Worm (Caenorhabditis elegans) whole organism, L4/young adult: ENCODE data around the gene ugt-30.

Experiments used
- W03F9.2 ChIP-seq: fragments of 150-350 bp; optimal IDR thresholded peaks from 2 replicates; lab custom pipeline; 2014; ENCODE audit warnings: missing biosample characterization, missing genetic modification characterization
- dao-5 ChIP-seq: sonication (generic microtip); optimal IDR thresholded peaks from 2 replicates; lab custom pipeline; 2016; ENCODE audit warnings: missing genotype, missing genetic modification characterization, moderate library complexity, missing compliant biosample characterization
- him-1 ChIP-seq: sonication (generic microtip); optimal IDR thresholded peaks from 2 replicates; lab custom pipeline; 2016; ENCODE audit warnings: missing genotype, missing genetic modification reagents, missing genetic modification characterization, missing compliant biosample characterization

DNA sequence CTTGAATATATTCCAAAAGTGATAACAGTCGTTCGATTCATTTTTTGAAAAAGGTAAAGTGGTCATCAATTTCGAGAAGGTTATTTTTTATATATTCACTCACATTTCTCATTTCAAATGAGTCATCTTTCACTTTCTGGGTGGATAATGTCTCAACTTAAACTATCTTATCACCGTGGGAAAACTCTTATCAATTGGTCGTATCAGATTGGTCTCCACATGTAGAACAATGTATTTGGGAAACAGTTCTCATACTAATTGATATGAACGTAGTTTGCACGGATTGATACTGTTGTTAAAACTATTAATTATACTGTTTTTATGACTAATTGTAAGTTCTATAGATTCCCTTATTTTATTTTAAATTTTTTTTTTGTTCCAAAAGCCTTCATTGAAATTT is 8.8 kb upstream of the ugt-30 start:
- TF ChIP-seq him-1 (tag; lab: Kevin White, UChicago) = no peak
- no peak for TF ChIP-seq dao-5
- TF ChIP-seq W03F9.2 (tag; lab: Kevin White, UChicago) = no peak
